Worm (Caenorhabditis elegans) whole organism, dauer: ENCODE data around the gene stau-1.

Source experiments
- unc-62 ChIP-seq: sonication (generic microtip); optimal IDR thresholded peaks from 2 replicates; lab custom pipeline; 2017; ENCODE audit warnings: missing biosample characterization, missing genetic modification reagents, missing genetic modification characterization

stau-1 gene

DNA sequence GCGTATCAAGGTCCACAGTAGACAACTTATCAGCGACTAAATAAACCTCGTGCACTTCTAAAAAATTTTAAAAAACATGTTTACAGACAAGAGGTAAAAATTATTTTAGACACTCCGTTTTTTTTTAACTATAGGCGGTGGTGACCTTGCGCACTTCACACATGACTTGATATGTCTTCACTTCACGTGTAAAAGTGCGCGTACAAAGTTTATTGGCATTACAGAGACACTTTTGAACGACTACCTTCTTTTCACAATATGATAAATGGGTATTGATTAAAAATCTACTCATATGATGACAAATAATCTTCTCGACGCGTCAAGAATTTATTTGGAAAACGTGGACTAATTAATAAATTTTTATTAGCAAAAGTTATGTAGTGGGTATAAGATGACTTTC, 8.4 kb downstream of the stau-1 start:
- no peak for TF ChIP-seq unc-62 (GFP tag; lab: Kevin White, UChicago)

DNA sequence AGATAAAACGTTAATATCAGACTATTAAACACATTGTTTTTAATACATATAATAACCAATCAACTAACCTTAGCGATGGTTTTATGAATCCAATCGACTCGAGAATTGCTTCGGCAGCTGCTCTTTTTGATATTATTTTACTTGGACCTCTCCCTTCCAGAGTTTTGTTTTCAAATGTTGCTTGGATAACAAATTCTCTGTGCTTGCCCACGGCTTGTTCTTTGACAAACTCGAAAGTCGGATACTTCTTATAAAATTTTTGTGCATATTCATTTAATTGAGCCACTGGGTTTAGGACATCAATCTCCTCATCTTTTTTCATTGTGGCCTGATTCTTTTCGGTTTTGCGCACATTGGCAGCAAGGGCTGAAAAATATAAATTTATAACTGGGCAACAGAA, 10.1 kb downstream of the stau-1 start, which contains the start of gene F55A4.3:
Gene F55A4.3, minus strand, starts transcription at position 101 of the 400 bp plus-strand sequence.
- TF ChIP-seq unc-62 (GFP tag; lab: Kevin White, UChicago) = no peak

DNA sequence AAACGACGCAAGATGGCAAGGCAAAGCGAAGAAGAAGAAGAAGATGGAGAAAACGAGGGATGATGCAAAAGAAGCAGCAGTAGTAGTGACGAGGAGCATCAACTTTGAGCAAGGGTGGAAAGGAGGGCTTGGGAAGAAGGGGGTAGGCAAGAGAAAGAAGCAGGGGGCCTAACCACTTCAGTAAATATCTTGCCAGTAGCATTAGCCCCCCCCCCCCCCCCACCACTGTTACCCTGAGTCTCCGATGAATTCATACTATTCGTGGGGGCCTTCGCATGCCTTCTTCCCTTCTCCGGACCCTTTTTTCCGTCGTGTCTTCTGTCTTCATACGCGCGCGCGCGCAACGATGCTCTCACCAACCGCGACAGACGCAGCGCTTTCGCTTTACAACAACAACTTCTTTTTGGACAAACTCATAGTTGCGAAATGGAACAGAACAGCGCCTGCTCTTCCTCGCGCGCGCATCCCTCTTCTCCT, 13.2 kb downstream of the stau-1 start:
- TF ChIP-seq unc-62 (GFP tag; lab: Kevin White, UChicago) = no peak

DNA sequence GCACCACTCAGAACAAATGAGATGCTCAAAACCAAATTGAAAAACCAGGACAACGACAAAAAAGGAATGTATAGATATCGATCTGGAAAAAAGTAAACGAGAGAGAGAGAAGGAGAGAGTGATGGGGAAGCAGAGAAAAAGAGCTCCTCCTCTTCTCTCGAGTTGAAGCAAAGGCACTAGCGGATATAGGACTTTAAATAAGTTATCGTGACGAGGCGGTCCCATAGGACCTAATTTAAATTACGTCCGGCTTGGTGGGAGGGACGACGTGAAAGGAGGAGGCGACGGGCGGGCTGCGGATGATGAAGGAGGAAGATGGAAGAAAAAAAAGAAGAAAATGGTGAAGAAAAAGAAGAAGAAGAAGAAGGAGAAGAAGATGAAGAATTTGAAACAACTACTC, 16.5 kb downstream of the stau-1 start:
- no peak for TF ChIP-seq unc-62 (GFP tag; lab: Kevin White, UChicago)

DNA sequence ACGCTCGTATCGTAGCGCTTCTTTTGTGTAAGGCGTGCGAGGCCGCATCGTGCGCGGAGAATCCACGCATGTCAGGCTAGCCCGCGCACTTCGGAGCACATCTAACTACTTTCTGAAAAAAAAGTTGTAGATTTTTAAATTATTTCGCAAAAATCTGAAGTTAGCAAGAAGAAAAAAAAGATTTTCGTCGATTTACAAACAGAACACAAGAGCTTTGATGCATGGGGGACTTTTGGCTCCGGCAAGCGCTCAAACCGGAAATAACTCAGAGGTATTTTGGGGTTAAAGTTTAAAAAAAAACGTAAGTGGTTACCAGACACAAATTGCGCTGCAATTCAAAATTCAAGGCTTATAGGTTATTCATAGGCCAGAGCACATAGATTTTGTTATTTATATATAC, 17.6 kb downstream of the stau-1 start, which contains the start of the genes F55A4.13 and nlf-1:
Gene F55A4.13, minus strand, starts transcription at position 101 of the 400 bp plus-strand sequence.
Gene nlf-1, minus strand, starts transcription at position 112 of the 400 bp plus-strand sequence.
- TF ChIP-seq unc-62 (GFP tag; lab: Kevin White, UChicago) = no peak

DNA sequence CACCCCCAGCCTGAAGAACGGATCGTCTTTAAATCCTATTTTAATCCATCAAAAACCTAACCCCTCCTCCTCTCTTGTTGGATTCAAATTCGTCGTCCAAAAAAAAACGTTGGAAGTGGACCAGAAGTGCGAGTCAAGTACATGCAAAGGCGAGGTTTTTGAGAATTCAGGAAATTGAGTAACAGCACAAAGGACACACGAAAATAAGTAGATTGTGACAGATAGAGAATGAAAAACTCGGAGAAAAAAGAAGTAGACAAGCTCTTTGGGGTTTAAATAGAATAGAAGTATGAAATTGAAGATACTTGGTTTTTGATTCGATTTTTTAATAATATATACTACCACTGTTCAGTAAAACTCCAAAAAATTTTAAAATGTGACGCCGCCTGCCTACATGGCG, 20.4 kb downstream of the stau-1 start:
- TF ChIP-seq unc-62 (GFP tag; lab: Kevin White, UChicago) = no peak

DNA sequence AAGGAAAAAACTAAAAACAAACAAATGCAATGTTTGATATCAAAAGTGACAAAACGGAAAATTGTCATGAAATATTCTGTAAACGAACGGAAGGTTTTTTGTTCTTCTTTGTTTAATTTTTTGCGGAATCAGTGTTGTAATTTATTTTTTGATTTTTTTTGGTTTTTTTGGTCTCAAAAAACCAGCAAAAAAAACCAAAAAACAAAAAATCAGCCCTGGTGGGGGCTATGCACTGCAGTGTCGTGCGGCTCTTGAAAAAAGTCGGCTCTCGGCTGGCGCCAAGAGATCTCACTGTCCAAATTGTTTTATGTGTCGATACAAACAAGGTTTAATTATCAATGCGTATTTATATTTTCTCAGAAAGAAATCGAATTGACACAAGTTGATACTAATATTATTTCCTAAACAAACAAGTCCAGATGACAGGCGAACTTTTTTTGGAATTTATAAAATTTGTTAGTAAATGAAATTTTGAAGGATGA, 22.7 kb downstream of the stau-1 start:
- TF ChIP-seq unc-62 (GFP tag; lab: Kevin White, UChicago) = no peak

DNA sequence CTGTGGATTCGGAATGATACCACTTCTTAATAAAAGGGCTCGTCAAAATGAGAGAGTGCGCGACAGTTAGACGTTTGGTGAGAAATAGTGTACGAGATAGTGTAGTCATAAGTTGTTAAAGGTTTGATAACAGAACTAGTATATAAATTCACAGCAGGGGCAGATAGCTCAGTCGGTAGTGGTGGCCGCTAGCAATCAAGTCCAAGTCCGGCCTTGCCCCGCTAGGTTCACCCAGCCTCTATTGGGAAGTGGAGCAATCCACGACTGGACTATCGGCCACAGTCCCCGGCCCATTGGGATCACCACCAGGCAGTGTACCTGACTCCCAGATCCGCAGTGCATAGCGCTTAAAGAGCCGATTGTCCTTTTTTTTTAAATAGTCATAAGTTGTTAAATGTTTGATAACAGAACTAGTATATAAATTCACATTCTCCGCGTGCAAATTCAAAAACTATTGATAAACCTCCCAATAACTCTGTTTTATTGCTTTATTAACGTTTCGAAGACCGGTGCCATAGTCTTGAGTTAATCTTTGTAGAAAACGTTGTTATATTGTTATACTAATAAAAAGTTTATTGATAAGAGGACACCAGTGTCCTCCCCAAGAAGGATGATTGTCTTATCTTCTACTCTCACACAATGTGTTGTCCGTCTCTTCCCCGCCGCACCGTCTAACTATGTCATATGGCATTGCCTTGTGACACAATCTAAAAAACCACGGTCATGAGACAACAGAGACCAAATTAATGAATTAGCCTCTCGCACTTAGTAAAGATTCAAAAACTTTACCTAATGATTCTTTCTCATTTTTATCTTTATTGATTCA, 24.2 kb downstream of the stau-1 start:
- no peak for TF ChIP-seq unc-62 (GFP tag; lab: Kevin White, UChicago)

DNA sequence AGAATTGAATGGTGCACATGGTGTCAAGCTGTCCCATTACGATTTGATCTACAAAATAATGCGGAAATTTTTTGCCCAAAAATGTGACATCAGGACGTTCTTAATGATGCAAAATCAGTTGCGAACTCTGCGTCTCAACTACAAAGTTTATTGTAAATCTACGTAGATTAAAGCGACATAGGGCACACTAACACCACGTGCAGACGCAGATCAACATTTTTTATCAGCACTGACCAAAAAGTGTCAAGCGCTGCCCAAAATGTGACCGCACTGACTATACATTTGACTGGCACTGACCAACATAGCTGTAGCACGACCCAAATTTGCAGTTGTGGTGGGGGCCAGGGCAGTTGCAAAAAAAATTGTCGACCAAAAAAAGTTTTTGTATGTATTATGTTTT, 25.6 kb downstream of the stau-1 start:
- TF ChIP-seq unc-62 (GFP tag; lab: Kevin White, UChicago) = no peak

DNA sequence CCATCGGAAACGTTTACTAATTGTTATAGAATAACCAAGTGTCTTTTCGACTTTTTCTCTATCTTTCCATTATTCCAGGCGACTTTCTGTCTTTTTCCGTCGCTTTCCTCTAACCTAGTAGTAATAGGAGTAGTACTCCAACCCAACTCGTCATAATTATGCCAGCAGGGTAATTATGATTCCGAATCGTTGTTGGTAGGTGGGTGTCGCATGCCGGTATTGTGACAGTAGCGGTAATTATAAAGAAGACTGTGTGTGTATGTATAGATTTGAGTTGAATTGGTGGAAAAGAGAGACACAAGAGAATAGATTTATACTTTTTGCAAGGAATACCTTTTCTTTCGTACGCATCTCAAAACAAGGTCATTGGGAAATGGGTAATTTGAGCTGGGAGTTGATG, 30.1 kb downstream of the stau-1 start:
- TF ChIP-seq unc-62 (GFP tag; lab: Kevin White, UChicago) = no peak

DNA sequence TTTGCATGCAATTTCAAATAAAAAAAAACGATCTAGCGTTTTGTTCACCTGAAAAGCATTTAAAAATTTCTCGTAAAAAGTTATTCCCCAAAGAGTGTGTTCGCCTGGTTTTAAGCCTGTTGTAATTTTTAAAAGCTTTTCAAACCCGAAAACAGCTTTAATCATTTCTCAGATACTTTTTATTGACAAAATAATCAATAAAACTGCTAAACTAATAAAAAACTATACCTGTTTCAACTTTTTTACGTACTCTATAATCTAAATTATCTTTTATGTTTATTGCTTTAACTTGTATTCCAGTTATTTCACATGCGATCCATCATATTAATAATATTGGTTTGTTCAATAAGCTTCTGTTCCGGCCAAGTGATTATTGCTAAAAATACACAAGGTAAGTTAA, 31.0 kb downstream of the stau-1 start, which contains the start of gene cutl-21:
Gene cutl-21, plus strand, starts transcription at position 301 of the 400 bp plus-strand sequence.
- no peak for TF ChIP-seq unc-62 (GFP tag; lab: Kevin White, UChicago)

DNA sequence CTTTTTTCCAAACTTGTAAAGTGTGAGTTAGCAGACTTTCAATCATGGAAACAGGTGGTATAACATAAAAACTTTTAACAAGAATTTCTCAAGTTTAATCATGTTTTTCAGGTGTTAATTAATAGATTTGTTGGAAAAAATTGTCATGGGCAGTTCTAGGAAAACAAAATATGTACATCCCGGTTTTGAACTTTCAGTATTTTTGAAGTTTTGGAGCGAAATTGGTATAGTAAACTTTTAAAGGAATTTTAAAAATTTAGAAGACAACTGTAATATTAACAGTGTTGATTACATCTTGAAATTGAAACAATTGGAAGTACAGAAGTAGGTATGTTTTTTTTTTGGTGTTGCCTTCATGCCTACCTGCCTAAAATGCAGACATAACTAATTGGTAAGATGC, 40.4 kb downstream of the stau-1 start:
- no peak for TF ChIP-seq unc-62 (GFP tag; lab: Kevin White, UChicago)

DNA sequence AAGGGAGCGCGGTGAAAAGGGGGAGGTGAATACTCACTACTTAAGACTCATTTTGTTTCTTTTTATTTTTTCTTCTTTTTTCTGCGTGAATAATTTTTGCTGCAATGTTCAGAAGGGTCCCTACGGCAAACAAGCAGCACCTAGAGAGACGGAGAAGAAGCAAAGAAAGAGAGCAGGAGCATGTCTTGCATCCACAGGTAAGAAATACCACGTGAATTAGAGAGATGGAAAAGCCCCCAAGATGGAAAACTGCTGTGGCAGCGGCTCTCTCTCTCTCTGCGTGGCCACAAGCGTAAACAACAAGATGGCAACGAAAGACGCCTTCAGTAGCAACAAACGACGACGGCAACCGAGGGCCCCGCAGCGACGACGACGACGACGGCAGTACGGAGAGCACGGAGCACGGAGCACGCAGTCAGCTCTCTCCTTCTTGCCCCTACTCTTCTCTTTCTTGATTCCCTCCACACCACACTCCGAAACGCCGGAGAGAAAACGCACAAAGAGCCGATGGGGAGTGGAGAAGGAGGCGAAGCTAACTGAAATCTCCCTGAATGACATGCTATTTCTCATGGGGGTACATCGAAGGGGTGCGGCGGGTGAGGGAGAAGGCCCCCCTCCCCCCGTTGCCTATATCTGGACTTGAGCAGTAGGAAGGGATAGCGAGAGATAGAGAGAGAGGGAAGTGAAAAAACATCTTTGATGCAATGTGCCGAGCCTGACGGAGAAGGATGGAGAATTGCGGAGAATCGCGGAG, 42.3 kb downstream of the stau-1 start:
- TF ChIP-seq unc-62 (GFP tag; lab: Kevin White, UChicago) = no peak

DNA sequence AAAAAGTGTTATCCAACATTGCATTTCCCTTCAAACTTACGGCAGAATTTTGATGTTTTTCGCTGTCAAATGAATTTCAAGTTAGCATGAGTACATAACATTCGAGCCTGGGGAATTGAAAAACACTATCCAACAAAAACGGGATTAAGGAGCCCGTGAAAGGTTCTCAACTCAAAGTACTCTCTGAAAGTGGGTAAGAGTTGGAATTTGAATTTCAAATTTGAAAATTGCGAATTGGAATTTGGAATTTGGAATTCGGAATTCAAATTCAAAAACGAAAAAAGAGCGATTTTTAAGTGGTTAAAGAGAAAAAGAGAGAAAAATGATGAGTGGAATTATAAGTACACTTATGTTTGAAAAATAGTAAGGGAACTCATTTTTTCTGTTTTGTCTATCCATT, 43.8 kb downstream of the stau-1 start, which contains the start of the genes C09E10.3 and dgk-1:
Gene C09E10.3, minus strand, starts transcription at position 101 of the 400 bp plus-strand sequence.
Gene dgk-1, minus strand, starts transcription at position 183 of the 400 bp plus-strand sequence.
- TF ChIP-seq unc-62 (GFP tag; lab: Kevin White, UChicago) = no peak

DNA sequence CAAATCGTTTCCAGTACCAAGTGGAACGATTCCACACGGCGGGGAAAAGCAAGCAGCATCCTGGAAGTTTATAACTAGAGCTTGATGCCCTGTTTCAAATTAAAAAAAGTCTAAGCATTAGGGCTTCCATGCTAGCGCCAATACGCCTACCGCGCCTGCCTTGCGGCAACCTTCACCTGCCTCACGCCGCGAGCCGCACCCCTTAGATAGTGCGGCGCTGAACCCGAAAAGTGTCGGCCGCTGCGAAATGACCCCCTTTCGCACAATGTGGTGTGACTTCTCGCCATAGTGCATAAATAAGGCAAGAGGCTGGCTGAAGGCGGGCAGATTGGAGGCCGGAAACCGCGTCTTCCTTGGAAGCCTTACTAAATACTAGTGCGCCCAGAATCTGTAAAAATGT, 48.6 kb downstream of the stau-1 start:
- no peak for TF ChIP-seq unc-62 (GFP tag; lab: Kevin White, UChicago)

DNA sequence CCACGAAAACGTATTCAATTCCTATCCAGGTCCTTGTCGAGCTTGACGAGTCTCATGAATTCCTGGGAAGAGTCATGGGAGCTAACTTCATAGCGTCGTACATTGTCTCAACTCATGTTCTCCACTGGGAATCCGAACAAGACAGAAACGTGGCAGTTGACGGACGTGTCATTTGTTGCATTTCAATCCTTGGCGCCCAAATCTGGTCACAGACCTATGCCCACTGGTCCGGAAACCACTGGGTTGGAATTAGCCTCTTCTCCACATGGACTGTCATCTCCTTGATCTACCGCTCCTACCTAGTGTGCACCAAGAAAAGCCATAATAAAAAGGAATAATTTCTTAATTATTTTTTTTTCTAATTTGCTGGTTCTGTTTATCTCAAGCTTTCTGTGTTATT, 52.5 kb downstream of the stau-1 start:
- no peak for TF ChIP-seq unc-62 (GFP tag; lab: Kevin White, UChicago)
